Fruit fly (Drosophila melanogaster) whole organism, embryonic: ENCODE results near the gene NdufA3.

Source experiments
- Awh ChIP-seq: fragments of 200-800 bp; sonication (Bioruptor generic); IDR thresholded peaks from 2 replicates; pipeline ENCODE4, ENCODE4 v1.3.6; 2022; ENCODE audit warnings: missing biosample characterization, missing genetic modification characterization
- B-H1 ChIP-seq: fragments of 200-800 bp; sonication (Bioruptor generic); IDR thresholded peaks from 3 replicates; pipeline ENCODE4 v1.3.6; 2022; ENCODE audit warnings: missing biosample characterization, missing genetic modification characterization
- Bdp1 ChIP-seq: fragments of 200-800 bp; sonication (Bioruptor generic); optimal IDR thresholded peaks from 3 replicates; lab custom pipeline; 2016; ENCODE audit warnings: missing biosample characterization, missing genetic modification characterization
- Blimp-1 ChIP-seq: fragments of 200-800 bp; sonication (Bioruptor generic); optimal IDR thresholded peaks from 3 replicates; lab custom pipeline; 2018; ENCODE audit warnings: missing biosample characterization, missing genetic modification characterization, mild to moderate bottlenecking, moderate library complexity, missing genetic modification reagents
- BtbVII ChIP-seq: fragments of 200-800 bp; sonication (Bioruptor generic); optimal IDR thresholded peaks from 3 replicates; lab custom pipeline; 2017; ENCODE audit warnings: missing biosample characterization, mild to moderate bottlenecking, missing genetic modification characterization
- CG10147 ChIP-seq: fragments of 200-800 bp; sonication (Bioruptor generic); optimal IDR thresholded peaks from 2 replicates; lab custom pipeline; 2019; ENCODE audit warnings: missing biosample characterization, mild to moderate bottlenecking, missing genetic modification characterization, moderate library complexity
- CG10209 ChIP-seq: fragments of 200-800 bp; sonication (Bioruptor generic); optimal IDR thresholded peaks from 3 replicates; lab custom pipeline; 2017; ENCODE audit warnings: missing biosample characterization, mild to moderate bottlenecking, missing genetic modification characterization, missing genetic modification reagents
- CG10267 ChIP-seq: fragments of 200-800 bp; sonication (Bioruptor generic); optimal IDR thresholded peaks from 2 replicates; lab custom pipeline; 2018; ENCODE audit warnings: missing biosample characterization, mild to moderate bottlenecking, missing genetic modification characterization, moderate library complexity
- CG10366 ChIP-seq: fragments of 200-800 bp; sonication (Bioruptor generic); IDR thresholded peaks from 2 replicates; pipeline ENCODE4 v1.3.6; 2022; ENCODE audit warnings: missing biosample characterization, missing genetic modification characterization
- CG12219 ChIP-seq: fragments of 200-800 bp; sonication (Bioruptor generic); optimal IDR thresholded peaks from 3 replicates; lab custom pipeline; 2018; ENCODE audit warnings: missing biosample characterization, mild to moderate bottlenecking, missing genetic modification characterization
- CG14860 ChIP-seq: fragments of 200-800 bp; sonication (Bioruptor generic); IDR thresholded peaks from 3 replicates; pipeline ENCODE4 v1.3.6; 2022; ENCODE audit warnings: missing biosample characterization, missing genetic modification characterization; ENCODE audit not compliant: partially characterized antibody
- CG16863 ChIP-seq: fragments of 200-800 bp; sonication (Bioruptor generic); optimal IDR thresholded peaks from 3 replicates; lab custom pipeline; 2016; ENCODE audit warnings: missing biosample characterization, missing genetic modification characterization
- CG17568 ChIP-seq: fragments of 200-800 bp; sonication (Bioruptor generic); optimal IDR thresholded peaks from 2 replicates; lab custom pipeline; 2018; ENCODE audit warnings: missing biosample characterization, mild to moderate bottlenecking, missing genetic modification characterization, moderate library complexity
- CG18262 ChIP-seq: fragments of 200-800 bp; optimal IDR thresholded peaks from 3 replicates; lab custom pipeline; 2019; ENCODE audit warnings: missing biosample characterization, mild to moderate bottlenecking, missing genetic modification characterization, moderate library complexity
- CG18619 ChIP-seq: fragments of 200-800 bp; sonication (Bioruptor generic); optimal IDR thresholded peaks from 3 replicates; lab custom pipeline; 2017; ENCODE audit warnings: missing biosample characterization, mild to moderate bottlenecking, missing genetic modification characterization
- CG5953 ChIP-seq: fragments of 200-800 bp; sonication (Bioruptor generic); IDR thresholded peaks from 2 replicates; pipeline ENCODE4 v1.3.6; 2022; ENCODE audit warnings: missing biosample characterization, missing genetic modification characterization
- CG6254 ChIP-seq: fragments of 200-800 bp; sonication (Bioruptor generic); optimal IDR thresholded peaks from 3 replicates; lab custom pipeline; 2017; ENCODE audit warnings: mild to moderate bottlenecking, missing biosample characterization, missing genetic modification reagents, missing genetic modification characterization
- CG8089 ChIP-seq: fragments of 200-800 bp; sonication (Bioruptor generic); optimal IDR thresholded peaks from 3 replicates; lab custom pipeline; 2016; ENCODE audit warnings: missing biosample characterization, missing genetic modification characterization
- CkIIα-i1 ChIP-seq: fragments of 200-800 bp; sonication (Bioruptor generic); IDR thresholded peaks from 2 replicates; pipeline ENCODE4 v1.3.6; 2022; ENCODE audit warnings: missing biosample characterization, missing genetic modification characterization
- CoRest ChIP-seq: fragments of 200-800 bp; sonication (Bioruptor generic); optimal IDR thresholded peaks from 3 replicates; lab custom pipeline; 2018; ENCODE audit warnings: missing biosample characterization, mild to moderate bottlenecking, missing genetic modification characterization, moderate library complexity
- D19A ChIP-seq: fragments of 200-800 bp; optimal IDR thresholded peaks from 3 replicates; lab custom pipeline; 2019; ENCODE audit warnings: missing biosample characterization, mild to moderate bottlenecking, missing genetic modification characterization, moderate library complexity
- ERR ChIP-seq: fragments of 200-800 bp; sonication (Bioruptor generic); optimal IDR thresholded peaks from 2 replicates; lab custom pipeline; 2016; ENCODE audit warnings: missing biosample characterization, missing genetic modification characterization
- Hmr ChIP-seq: fragments of 200-800 bp; sonication (Bioruptor generic); optimal IDR thresholded peaks from 3 replicates; lab custom pipeline; 2017; ENCODE audit warnings: mild to moderate bottlenecking, missing biosample characterization, missing genetic modification reagents, missing genetic modification characterization
- Max ChIP-seq: fragments of 200-800 bp; sonication (Bioruptor generic); optimal IDR thresholded peaks from 2 replicates; lab custom pipeline; 2016; ENCODE audit warnings: missing biosample characterization, mild to moderate bottlenecking, missing genetic modification characterization
- Mes4 ChIP-seq: fragments of 200-800 bp; sonication (Bioruptor generic); optimal IDR thresholded peaks from 2 replicates; lab custom pipeline; 2016; ENCODE audit warnings: missing biosample characterization, missing genetic modification characterization
- Mrtf ChIP-seq: fragments of 200-800 bp; sonication (Bioruptor generic); IDR thresholded peaks from 3 replicates; pipeline ENCODE4 v1.3.6; 2022; ENCODE audit warnings: missing biosample characterization, missing genetic modification characterization
- Xbp1 ChIP-seq: fragments of 200-800 bp; sonication (Bioruptor generic); optimal IDR thresholded peaks from 3 replicates; lab custom pipeline; 2016; ENCODE audit warnings: missing biosample characterization, mild to moderate bottlenecking, missing genetic modification characterization
- Xrp1 ChIP-seq: fragments of 200-800 bp; sonication (Bioruptor generic); IDR thresholded peaks from 2 replicates; pipeline ENCODE4 v1.3.6; 2022; ENCODE audit warnings: missing biosample characterization, missing genetic modification characterization
- ap ChIP-seq: fragments of 200-800 bp; sonication (Bioruptor generic); IDR thresholded peaks from 2 replicates; pipeline ENCODE4 v1.3.6; 2022; ENCODE audit warnings: missing biosample characterization, missing genetic modification characterization
- btn ChIP-seq: fragments of 200-800 bp; sonication (Bioruptor generic); optimal IDR thresholded peaks from 2 replicates; lab custom pipeline; 2016; ENCODE audit warnings: missing biosample characterization, missing genetic modification characterization
- cg ChIP-seq: fragments of 200-800 bp; sonication (Bioruptor generic); optimal IDR thresholded peaks from 3 replicates; lab custom pipeline; 2019; ENCODE audit warnings: missing biosample characterization, mild to moderate bottlenecking, missing genetic modification characterization, moderate library complexity
- ci ChIP-seq: fragments of 200-800 bp; sonication (Bioruptor generic); IDR thresholded peaks from 3 replicates; pipeline ENCODE4 v1.3.6; 2022; ENCODE audit warnings: missing biosample characterization, missing genetic modification characterization
- dmrt99B ChIP-seq: fragments of 200-800 bp; sonication (Bioruptor generic); optimal IDR thresholded peaks from 2 replicates; lab custom pipeline; 2018; ENCODE audit warnings: missing biosample characterization, mild to moderate bottlenecking, missing genetic modification characterization, moderate library complexity
- dysf ChIP-seq: fragments of 200-800 bp; sonication (Bioruptor generic); IDR thresholded peaks from 3 replicates; pipeline ENCODE4 v1.3.6; 2022; ENCODE audit warnings: missing biosample characterization, missing genetic modification characterization
- ems ChIP-seq: fragments of 200-800 bp; sonication (Bioruptor generic); optimal IDR thresholded peaks from 3 replicates; lab custom pipeline; 2016; ENCODE audit warnings: missing biosample characterization, missing genetic modification characterization
- ewg ChIP-seq: fragments of 200-800 bp; sonication (Bioruptor generic); optimal IDR thresholded peaks from 3 replicates; lab custom pipeline; 2017; ENCODE audit warnings: mild to moderate bottlenecking, missing biosample characterization, missing genetic modification reagents, missing genetic modification characterization
- hkb ChIP-seq, 2 experiments: fragments of 200-800 bp in 1 of 2; fragments of >200 bp in 1 of 2; sonication (Bioruptor generic) in 1 of 2; IDR thresholded peaks in 1 of 2; optimal IDR thresholded peaks in 1 of 2; 2 replicates each; pipeline versions ENCODE4 v1.3.6 to Lab custom; 2017 to 2022; ENCODE audit warnings: missing biosample characterization in 1 of 2, missing genetic modification characterization in 1 of 2
- hth ChIP-seq: fragments of >200 bp; optimal IDR thresholded peaks from 2 replicates; lab custom pipeline; 2017; ENCODE audit warnings: inconsistent platforms
- jing ChIP-seq: fragments of 200-800 bp; sonication (Bioruptor generic); optimal IDR thresholded peaks from 2 replicates; lab custom pipeline; 2018; ENCODE audit warnings: missing biosample characterization, mild to moderate bottlenecking, missing genetic modification characterization
- ken ChIP-seq: fragments of 200-800 bp; sonication (Bioruptor generic); IDR thresholded peaks from 3 replicates; pipeline ENCODE4 v1.3.6; 2022; ENCODE audit warnings: missing biosample characterization, missing genetic modification characterization
- lmd ChIP-seq: fragments of 200-800 bp; sonication (Bioruptor generic); IDR thresholded peaks from 2 replicates; pipeline ENCODE4 v1.3.6; 2022; ENCODE audit warnings: missing biosample characterization, missing genetic modification characterization
- otp ChIP-seq: fragments of 200-800 bp; sonication (Bioruptor generic); IDR thresholded peaks from 3 replicates; pipeline ENCODE4, ENCODE4 v1.3.6; 2022; ENCODE audit warnings: missing biosample characterization, missing genetic modification characterization
- pzg ChIP-seq: fragments of 200-800 bp; sonication (Bioruptor generic); optimal IDR thresholded peaks from 3 replicates; lab custom pipeline; 2018; ENCODE audit warnings: missing biosample characterization, mild to moderate bottlenecking, missing genetic modification characterization, moderate library complexity
- sc ChIP-seq, 3 experiments: fragments of >200 bp in 2 of 3; fragments of 200-800 bp in 1 of 3; sonication (Bioruptor generic) in 1 of 3; optimal IDR thresholded peaks; 2 replicates in 2 of 3; 3 replicates in 1 of 3; lab custom pipeline; 2017; ENCODE audit warnings: mild to moderate bottlenecking in 1 of 3, missing biosample characterization in 1 of 3, missing genetic modification characterization in 1 of 3, missing genetic modification reagents in 1 of 3
- tin ChIP-seq: fragments of 200-800 bp; sonication (Bioruptor generic); optimal IDR thresholded peaks from 3 replicates; lab custom pipeline; 2016; ENCODE audit warnings: missing biosample characterization, missing genetic modification characterization
- tx ChIP-seq: fragments of 200-800 bp; sonication (Bioruptor generic); optimal IDR thresholded peaks from 2 replicates; lab custom pipeline; 2016; ENCODE audit warnings: missing biosample characterization, missing genetic modification characterization
- zfh1 ChIP-seq: fragments of 200-800 bp; sonication (Bioruptor generic); IDR thresholded peaks from 3 replicates; pipeline ENCODE4 v1.3.6; 2022; ENCODE audit warnings: missing biosample characterization, missing genetic modification characterization

Gene NdufA3

DNA sequence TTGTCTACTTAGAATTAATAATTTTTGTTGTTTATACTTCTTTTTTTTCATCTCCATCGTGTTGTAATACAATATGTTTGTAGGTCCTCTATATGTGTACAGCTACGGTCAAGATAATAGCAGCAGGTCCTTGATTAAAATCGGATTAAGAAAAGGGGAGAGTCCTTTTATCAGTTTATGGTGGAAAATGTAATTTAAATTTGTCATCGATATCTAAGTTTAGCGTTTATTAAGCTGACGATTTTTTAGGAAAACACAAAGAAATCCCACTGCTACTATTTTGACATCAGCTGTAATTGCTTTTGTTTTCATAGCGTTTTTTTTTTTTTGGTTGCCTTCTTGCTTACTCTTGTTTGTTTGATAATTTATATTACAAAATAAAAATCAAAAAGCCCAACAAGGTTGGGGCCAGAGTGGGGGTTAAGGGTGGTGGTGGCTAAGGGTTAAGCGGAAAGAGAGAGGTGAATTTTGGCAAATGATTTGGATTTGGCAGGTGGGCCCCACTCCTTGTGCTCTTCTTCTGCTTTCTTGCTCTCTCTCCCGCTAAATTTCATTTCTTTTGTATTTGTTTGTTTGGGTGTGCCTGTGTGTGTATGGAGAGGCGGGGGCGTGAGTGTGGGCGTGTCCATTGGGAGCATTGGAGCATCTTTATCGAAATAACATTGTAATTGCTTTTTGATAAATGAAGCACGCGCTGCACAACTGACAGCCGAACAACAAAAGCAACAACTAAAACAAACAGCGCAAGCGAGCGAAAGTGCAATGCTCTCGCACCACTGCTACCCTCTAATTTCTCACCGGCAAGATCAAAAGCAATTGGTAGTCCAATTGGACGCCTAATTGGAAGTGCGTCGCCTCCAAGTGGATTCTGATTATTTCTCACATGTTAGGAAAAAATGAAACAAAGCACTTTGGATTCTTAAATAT lies 38.8 kb downstream of the NdufA3 start (continued):
- TF ChIP-seq CG14860 (GFP tag; lab: Robert Waterston, UW) = no peak
- TF ChIP-seq D19A = peak; percentile 55
- TF ChIP-seq BtbVII (GFP tag; lab: Kevin White, UChicago) = peak; percentile 45
- TF ChIP-seq ap (GFP tag; lab: Robert Waterston, UW) = no peak
- no peak for TF ChIP-seq hth (lab: Kevin White, UChicago)
- no peak for TF ChIP-seq B-H1 (GFP tag; lab: Robert Waterston, UW)
- TF ChIP-seq cg = peak; percentile 22
- TF ChIP-seq Blimp-1 (GFP tag; lab: Kevin White, UChicago) = peak; percentile 60
- TF ChIP-seq ci (GFP tag; lab: Robert Waterston, UW) = peak; percentile 12; the same call in 1 of the 3 replicates
- peak; percentile 24; the same call in 1 of the 2 replicates for TF ChIP-seq CG10366 (GFP tag; lab: Robert Waterston, UW)
- TF ChIP-seq Awh = no peak
- no peak for TF ChIP-seq pzg (GFP tag; lab: Kevin White, UChicago)
- no peak for TF ChIP-seq ewg
- peak; percentile 14 for TF ChIP-seq CG12219 (GFP tag; lab: Kevin White, UChicago)
- peak; percentile 40; the same call in 1 of the 3 replicates for TF ChIP-seq Mrtf (GFP tag; lab: Robert Waterston, UW)
- TF ChIP-seq CG17568 (GFP tag; lab: Kevin White, UChicago) = peak; percentile 32
- TF ChIP-seq Xrp1 (GFP tag; lab: Robert Waterston, UW) = peak; percentile 48; the same call in 1 of the 2 replicates
- TF ChIP-seq dysf (GFP tag; lab: Robert Waterston, UW) = peak; percentile 61; the same call in 2 of the 3 replicates
- peak; percentile 45 for TF ChIP-seq Xbp1 (GFP tag; lab: Kevin White, UChicago)
- TF ChIP-seq Mes4 (GFP tag; lab: Kevin White, UChicago) = peak; percentile 5
- no peak for TF ChIP-seq hkb (optimal IDR thresholded peaks at IDR 0.05; lab: Kevin White, UChicago)
- TF ChIP-seq hkb (GFP tag; IDR thresholded peaks at IDR 0.05; lab: Robert Waterston, UW) = peak; percentile 39; the same call in 1 of the 2 replicates
- peak; percentile 5 for TF ChIP-seq CG18619 (GFP tag; lab: Kevin White, UChicago)
- peak; percentile 24 for TF ChIP-seq Hmr (GFP tag; lab: Kevin White, UChicago)
- TF ChIP-seq tx (GFP tag; lab: Kevin White, UChicago) = no peak
- 0 out of 3 replicates have a peak, but pooled peaks have one; percentile 6 for TF ChIP-seq zfh1 (GFP tag; lab: Robert Waterston, UW)
- no peak for TF ChIP-seq btn (GFP tag; lab: Kevin White, UChicago)
- TF ChIP-seq ems (GFP tag; lab: Kevin White, UChicago) = peak; percentile 31
- TF ChIP-seq CoRest (tag; lab: Kevin White, UChicago) = peak; percentile 31
- peak; percentile 20 for TF ChIP-seq CG10209 (GFP tag; lab: Kevin White, UChicago)
- peak; percentile 15 for TF ChIP-seq CG10147 (GFP tag; lab: Kevin White, UChicago)
- TF ChIP-seq tin (GFP tag; lab: Kevin White, UChicago) = peak; percentile 24
- TF ChIP-seq lmd = peak; percentile 32; the same call in 1 of the 2 replicates
- peak; percentile 19 for TF ChIP-seq CG6254
- TF ChIP-seq CG18262 (tag; lab: Kevin White, UChicago) = peak; percentile 62
- no peak for TF ChIP-seq CkIIα-i1 (GFP tag; lab: Robert Waterston, UW)
- TF ChIP-seq jing (GFP tag; lab: Kevin White, UChicago) = no peak
- peak; percentile 50 for TF ChIP-seq CG10267
- TF ChIP-seq CG5953 (GFP tag; lab: Robert Waterston, UW) = no peak
- no peak for TF ChIP-seq Bdp1 (GFP tag; lab: Kevin White, UChicago)
- TF ChIP-seq CG16863 (GFP tag; lab: Kevin White, UChicago) = peak; percentile 0
- no peak for TF ChIP-seq otp (GFP tag; lab: Robert Waterston, UW)
- TF ChIP-seq dmrt99B (tag; lab: Kevin White, UChicago) = peak; percentile 65
- no peak for TF ChIP-seq CG8089
- TF ChIP-seq ken (GFP tag; lab: Robert Waterston, UW) = peak; percentile 41; the same call in 1 of the 3 replicates
- TF ChIP-seq ERR (GFP tag; lab: Kevin White, UChicago) = no peak
- TF ChIP-seq sc (optimal IDR thresholded peaks at IDR 0.05; lab: Kevin White, UChicago) = no peak
- TF ChIP-seq sc (GFP tag; optimal IDR thresholded peaks at IDR 0.05; lab: Kevin White, UChicago) = no peak
- TF ChIP-seq Max = no peak
